Fruit fly (Drosophila melanogaster) S2 (cell line): ENCODE results near the gene Tsp26A.

Experiments
- CG8478 ChIP-seq: fragments of >200 bp; optimal IDR thresholded peaks from 2 replicates; lab custom pipeline; 2018
- CTCF ChIP-seq, 2 experiments: fragments of >200 bp; optimal IDR thresholded peaks; 2 replicates each; lab custom pipeline; 2018

- TF ChIP-seq CG8478 (lab: Kevin White, UChicago) (no peak), CTCF (optimal IDR thresholded peaks at IDR 0.05; lab: Kevin White, UChicago) (no peak)
Measured at dm6 chr2L:6020535-6020934, 20.5 kb downstream of the Tsp26A start, which contains the start of gene CG13996.
